Worm (Caenorhabditis elegans) whole organism, midembryonic: ENCODE results near the gene T24E12.10.

Source experiments
- T22C8.4 ChIP-seq: fragments of 200-800 bp; sonication (Bioruptor generic); IDR thresholded peaks from 2 replicates; pipeline ENCODE4 v1.3.6; 2022; ENCODE audit warnings: missing genetic modification characterization, missing compliant biosample characterization
- cog-1 ChIP-seq: sonication (generic microtip); optimal IDR thresholded peaks from 2 replicates; lab custom pipeline; 2016; ENCODE audit warnings: missing genetic modification characterization, missing compliant biosample characterization
- flt-1 ChIP-seq: fragments of 200-800 bp; sonication (Bioruptor generic); IDR thresholded peaks from 2 replicates; pipeline ENCODE4 v1.3.6; 2022; ENCODE audit warnings: missing genetic modification characterization, missing compliant biosample characterization
- klf-2 ChIP-seq: fragments of 200-800 bp; sonication (Bioruptor generic); conservative IDR thresholded peaks from 2 replicates; pipeline ENCODE4 v1.3.6; 2022; ENCODE audit warnings: missing genetic modification reagents, missing genetic modification characterization, missing compliant biosample characterization
- med-1 ChIP-seq: sonication (generic microtip); optimal IDR thresholded peaks from 2 replicates; lab custom pipeline; 2017; ENCODE audit warnings: missing genetic modification characterization, mild to moderate bottlenecking, missing compliant biosample characterization, antibody characterized with exemption, missing genetic modification reagents; ENCODE audit not compliant: insufficient read depth
- ref-1 ChIP-seq: fragments of 200-800 bp; sonication (Bioruptor generic); conservative IDR thresholded peaks from 2 replicates; pipeline ENCODE4 v1.3.6; 2022; ENCODE audit warnings: missing genetic modification reagents, missing genetic modification characterization, missing compliant biosample characterization
- tab-1 ChIP-seq: fragments of 200-800 bp; sonication (Bioruptor generic); IDR thresholded peaks from 2 replicates; pipeline ENCODE4 v1.3.6; 2022; ENCODE audit warnings: missing genetic modification characterization, missing compliant biosample characterization
- ztf-23 ChIP-seq: fragments of 200-800 bp; sonication (Bioruptor generic); IDR thresholded peaks from 2 replicates; pipeline ENCODE4 v1.3.6; 2022; ENCODE audit warnings: missing genetic modification reagents, missing genetic modification characterization, missing compliant biosample characterization
- ztf-29 ChIP-seq: fragments of 200-800 bp; sonication (Bioruptor generic); IDR thresholded peaks from 2 replicates; pipeline ENCODE4 v1.3.6; 2022; ENCODE audit warnings: missing genetic modification reagents, missing genetic modification characterization, missing compliant biosample characterization

The T24E12.10 gene

DNA sequence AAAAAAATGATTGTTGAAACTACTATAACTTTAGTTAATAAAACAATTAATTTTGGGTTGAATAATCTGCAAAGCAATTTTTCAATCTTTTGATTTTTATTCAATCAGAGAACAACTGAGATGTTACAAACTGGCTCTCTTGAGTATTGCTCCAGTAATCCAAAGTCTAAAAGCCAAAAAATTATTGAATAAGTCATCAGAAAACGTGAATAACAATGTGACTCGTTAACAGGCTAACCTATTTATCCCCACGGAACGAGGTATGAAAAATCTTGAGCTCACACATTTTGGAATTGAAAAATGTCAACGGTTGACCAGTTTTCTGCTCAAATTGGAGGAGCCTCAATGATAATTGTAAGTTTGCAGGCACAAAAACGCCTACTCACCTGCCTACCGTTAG lies 15.5 kb downstream of the T24E12.10 start, which contains the start of gene srx-111:
Gene srx-111 (plus strand): TSS at position 301 of the 400 bp plus-strand sequence.
- TF ChIP-seq tab-1 (GFP tag; lab: Robert Waterston, UW) (no peak), ztf-23 (no peak), cog-1 (tag; lab: Kevin White, UChicago) (no peak), ztf-29 (no peak), T22C8.4 (GFP tag; lab: Robert Waterston, UW) (no peak), flt-1 (GFP tag; lab: Robert Waterston, UW) (no peak), med-1 (GFP tag; lab: Kevin White, UChicago) (no peak), klf-2 (GFP tag; lab: Robert Waterston, UW) (no peak), ref-1 (GFP tag; lab: Robert Waterston, UW) (no peak)

DNA sequence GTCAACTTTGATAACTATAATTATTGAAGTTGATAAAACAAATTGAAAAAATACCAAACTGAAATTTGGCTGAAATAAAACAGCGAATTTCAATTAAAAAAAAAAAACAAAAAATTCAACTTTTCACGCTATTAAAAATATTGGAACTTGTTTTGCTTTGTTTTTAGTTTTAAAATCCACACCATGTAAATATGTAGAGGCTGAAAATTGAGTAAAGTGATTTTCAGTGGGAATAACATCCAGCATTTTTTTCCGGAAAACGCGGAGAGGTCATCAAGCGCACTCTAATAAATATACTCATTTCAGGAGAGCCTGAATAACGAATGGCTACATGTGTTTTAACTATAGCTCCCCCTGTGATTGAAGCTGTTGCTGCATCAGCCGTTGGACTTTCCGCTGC lies 19.4 kb downstream of the T24E12.10 start, which contains the start of gene rcd-1:
Gene rcd-1 (plus strand): TSS at position 301 of the 400 bp plus-strand sequence.
- TF ChIP-seq med-1 (GFP tag; lab: Kevin White, UChicago): no peak
- no peak for TF ChIP-seq cog-1 (tag; lab: Kevin White, UChicago)
- TF ChIP-seq flt-1 (GFP tag; lab: Robert Waterston, UW): no peak
- TF ChIP-seq T22C8.4 (GFP tag; lab: Robert Waterston, UW): no peak
- no peak for TF ChIP-seq ref-1 (GFP tag; lab: Robert Waterston, UW)
- TF ChIP-seq ztf-29: no peak
- no peak for TF ChIP-seq tab-1 (GFP tag; lab: Robert Waterston, UW)
- no peak for TF ChIP-seq klf-2 (GFP tag; lab: Robert Waterston, UW)

DNA sequence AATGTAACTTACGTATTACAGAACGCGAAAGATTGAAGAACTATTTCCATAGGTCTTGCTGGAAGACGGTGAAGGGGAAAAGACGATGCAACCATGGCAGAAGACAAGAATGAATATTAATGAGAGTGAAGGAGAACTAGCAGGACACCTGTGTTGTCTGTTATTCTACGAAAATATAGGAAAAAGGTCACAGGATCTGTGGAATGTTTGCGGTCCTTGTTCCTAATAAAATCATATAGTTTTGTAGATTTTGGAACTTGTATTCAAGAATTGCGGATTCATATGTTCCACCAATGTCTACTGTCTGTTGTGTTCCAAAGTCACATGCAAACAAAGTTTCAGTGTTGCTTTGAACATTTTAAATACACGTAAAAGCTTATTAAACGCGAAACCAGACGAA lies 20.8 kb downstream of the T24E12.10 start, which contains the start of gene sdz-11:
Gene sdz-11 (minus strand): TSS at position 101 of the 400 bp plus-strand sequence.
- TF ChIP-seq ztf-23 (no peak), ref-1 (GFP tag; lab: Robert Waterston, UW) (no peak), tab-1 (GFP tag; lab: Robert Waterston, UW) (no peak), flt-1 (GFP tag; lab: Robert Waterston, UW) (no peak), cog-1 (tag; lab: Kevin White, UChicago) (no peak), med-1 (GFP tag; lab: Kevin White, UChicago) (no peak), T22C8.4 (GFP tag; lab: Robert Waterston, UW) (no peak), klf-2 (GFP tag; lab: Robert Waterston, UW) (no peak), ztf-29 (no peak)

DNA sequence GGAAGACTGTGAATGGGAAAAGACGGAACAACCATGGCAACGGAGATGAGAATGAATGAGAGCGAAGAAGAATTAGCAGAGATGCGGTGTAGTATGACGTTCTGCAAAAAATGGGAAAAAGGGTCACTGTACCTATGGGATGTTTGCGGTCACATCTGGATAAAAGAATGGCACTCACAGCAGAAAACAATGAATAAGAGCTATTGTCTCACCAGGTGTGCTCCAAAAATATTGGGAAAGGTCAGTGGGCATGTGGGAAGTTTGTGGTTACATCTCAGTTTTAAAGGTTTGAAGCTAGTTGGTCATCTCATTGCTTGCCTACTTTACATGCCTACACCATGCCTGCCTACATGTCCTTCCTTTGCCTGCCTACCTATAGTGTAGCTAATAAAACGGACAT lies 22.3 kb downstream of the T24E12.10 start, which contains the start of gene fbxb-91:
Gene fbxb-91 (minus strand): TSS at position 101 of the 400 bp plus-strand sequence.
- TF ChIP-seq ztf-23: no peak
- TF ChIP-seq T22C8.4 (GFP tag; lab: Robert Waterston, UW): no peak
- no peak for TF ChIP-seq tab-1 (GFP tag; lab: Robert Waterston, UW)
- TF ChIP-seq ref-1 (GFP tag; lab: Robert Waterston, UW): no peak
- TF ChIP-seq med-1 (GFP tag; lab: Kevin White, UChicago): no peak
- no peak for TF ChIP-seq ztf-29
- no peak for TF ChIP-seq cog-1 (tag; lab: Kevin White, UChicago)
- no peak for TF ChIP-seq klf-2 (GFP tag; lab: Robert Waterston, UW)
- no peak for TF ChIP-seq flt-1 (GFP tag; lab: Robert Waterston, UW)

DNA sequence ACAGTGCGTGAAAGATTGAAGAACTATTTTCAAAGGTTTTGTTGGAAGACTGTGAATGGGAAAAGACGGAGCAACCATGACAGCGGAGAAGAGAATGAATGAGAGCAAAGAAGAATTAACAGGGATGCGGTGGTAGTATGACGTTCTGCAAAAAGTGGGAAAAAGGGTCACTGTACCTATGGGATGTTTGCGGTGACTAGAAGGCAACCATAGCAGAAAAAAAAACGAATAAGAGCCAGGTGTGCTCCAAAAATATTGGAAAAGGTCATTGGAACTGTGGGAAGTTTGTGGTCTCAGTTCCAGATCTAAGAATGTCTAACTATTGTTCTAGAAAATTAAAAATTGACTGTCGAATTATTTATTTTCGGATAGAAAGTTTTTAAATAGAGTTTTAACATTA lies 24.3 kb downstream of the T24E12.10 start, which contains the start of gene fbxb-90:
Gene fbxb-90 (minus strand): TSS at position 101 of the 400 bp plus-strand sequence.
- TF ChIP-seq cog-1 (tag; lab: Kevin White, UChicago) (no peak), flt-1 (GFP tag; lab: Robert Waterston, UW) (no peak), T22C8.4 (GFP tag; lab: Robert Waterston, UW) (no peak), ref-1 (GFP tag; lab: Robert Waterston, UW) (no peak), tab-1 (GFP tag; lab: Robert Waterston, UW) (no peak), med-1 (GFP tag; lab: Kevin White, UChicago) (no peak), ztf-23 (no peak), ztf-29 (no peak), klf-2 (GFP tag; lab: Robert Waterston, UW) (no peak)

DNA sequence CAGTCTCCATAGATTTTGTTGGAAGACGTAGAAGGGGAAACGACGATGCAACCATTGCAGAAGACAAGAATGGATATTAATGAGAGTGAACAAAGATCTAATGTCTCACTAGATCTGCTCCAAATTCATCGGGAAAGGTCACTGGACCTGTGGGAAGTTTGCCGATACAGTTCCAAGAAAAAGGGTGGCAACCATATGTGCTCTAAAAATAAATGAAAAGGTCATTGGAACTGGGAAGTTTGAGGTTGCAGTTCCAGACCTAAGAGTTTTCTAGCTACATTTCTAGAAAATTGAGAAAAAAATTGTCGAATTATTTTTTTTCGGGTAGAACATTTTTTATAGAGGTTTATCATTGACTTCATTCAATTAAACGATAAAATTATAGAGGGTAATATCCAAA lies 25.6 kb downstream of the T24E12.10 start, which contains the start of gene fbxb-92:
Gene fbxb-92 (minus strand): TSS at position 101 of the 400 bp plus-strand sequence.
- TF ChIP-seq T22C8.4 (GFP tag; lab: Robert Waterston, UW) (no peak), tab-1 (GFP tag; lab: Robert Waterston, UW) (no peak), flt-1 (GFP tag; lab: Robert Waterston, UW) (no peak), ref-1 (GFP tag; lab: Robert Waterston, UW) (no peak), cog-1 (tag; lab: Kevin White, UChicago) (no peak), med-1 (GFP tag; lab: Kevin White, UChicago) (no peak)

DNA sequence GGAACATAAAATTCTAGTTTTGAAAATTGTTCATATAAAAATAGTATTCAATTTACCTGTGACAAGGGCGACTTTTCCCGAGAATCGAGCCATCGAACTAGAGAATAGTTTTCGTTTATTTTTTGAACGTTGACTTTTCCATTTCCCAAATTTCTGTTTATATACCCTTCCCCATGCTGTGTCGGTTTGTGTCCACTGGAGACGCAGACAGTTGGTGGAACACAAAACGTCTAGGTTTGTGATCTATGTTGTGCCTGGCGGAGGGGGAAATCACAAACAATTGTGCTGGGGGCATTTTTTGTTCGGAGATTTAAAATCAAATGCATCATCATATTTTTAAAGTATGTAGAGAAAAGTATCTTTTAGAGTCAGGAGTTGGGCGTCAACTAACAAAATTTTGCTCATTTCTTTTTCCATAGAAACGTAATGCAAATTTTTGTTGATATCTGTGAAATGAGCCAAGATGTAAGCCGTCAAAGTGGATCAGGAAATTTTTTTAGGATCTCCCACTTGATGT lies 29.3 kb downstream of the T24E12.10 start, which contains the start of gene nta-1:
Gene nta-1 (minus strand): TSS at position 131 of the 517 bp plus-strand sequence.
- TF ChIP-seq med-1 (GFP tag; lab: Kevin White, UChicago) (no peak), ztf-23 (no peak), klf-2 (GFP tag; lab: Robert Waterston, UW) (no peak), flt-1 (GFP tag; lab: Robert Waterston, UW) (no peak), ref-1 (GFP tag; lab: Robert Waterston, UW) (no peak), tab-1 (GFP tag; lab: Robert Waterston, UW) (no peak), ztf-29 (no peak), T22C8.4 (GFP tag; lab: Robert Waterston, UW) (no peak), cog-1 (tag; lab: Kevin White, UChicago) (no peak)

DNA sequence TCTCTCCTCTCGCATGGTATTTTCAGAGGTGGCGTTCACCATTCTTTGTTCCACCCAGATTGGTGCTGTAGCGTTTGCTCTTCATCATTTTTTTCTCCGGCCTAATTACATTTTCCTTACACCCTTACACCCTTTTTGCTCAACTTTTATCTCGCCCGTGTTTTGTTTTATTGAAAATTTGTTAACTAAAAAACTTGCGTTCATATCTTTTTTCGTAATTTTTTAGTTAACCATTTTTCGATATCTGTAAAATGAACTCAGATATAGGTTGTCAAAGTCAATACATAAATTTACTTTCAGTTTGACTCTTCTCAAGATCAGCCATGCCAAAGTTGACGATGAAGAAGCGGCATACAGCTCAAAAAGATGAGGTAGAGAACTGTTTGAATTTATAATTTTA lies 31.4 kb downstream of the T24E12.10 start, which contains the start of gene F12E12.1:
Gene F12E12.1 (plus strand): TSS at position 301 of the 400 bp plus-strand sequence.
- TF ChIP-seq ztf-29 (no peak), T22C8.4 (GFP tag; lab: Robert Waterston, UW) (no peak), cog-1 (tag; lab: Kevin White, UChicago) (no peak), klf-2 (GFP tag; lab: Robert Waterston, UW) (no peak), flt-1 (GFP tag; lab: Robert Waterston, UW) (no peak), tab-1 (GFP tag; lab: Robert Waterston, UW) (no peak), med-1 (GFP tag; lab: Kevin White, UChicago) (no peak), ztf-23 (no peak), ref-1 (GFP tag; lab: Robert Waterston, UW) (no peak)
